Worm (Caenorhabditis elegans) whole organism, young adult: Measurements from ENCODE around the gene aqp-6.

Experiments
- F37B4.10 ChIP-seq: fragments of 200-800 bp; sonication (Bioruptor generic); IDR thresholded peaks from 2 replicates; pipeline ENCODE4 v1.3.6; 2022; ENCODE audit warnings: missing genetic modification characterization, missing compliant biosample characterization
- cebp-1 ChIP-seq, 2 experiments: fragments of 200-800 bp in 1 of 2; sonication (Bioruptor generic) in 1 of 2; sonication (generic microtip) in 1 of 2; IDR thresholded peaks in 1 of 2; optimal IDR thresholded peaks in 1 of 2; 2 replicates each; pipeline versions ENCODE4 v1.3.6 to Lab custom; 2017 to 2022; ENCODE audit warnings: missing compliant biosample characterization in 2 of 2, missing genetic modification characterization in 2 of 2, mild to moderate bottlenecking in 1 of 2, missing genetic modification reagents in 1 of 2, moderate library complexity in 1 of 2
- egl-44 ChIP-seq: fragments of 200-800 bp; sonication (Bioruptor generic); IDR thresholded peaks from 2 replicates; pipeline ENCODE4 v1.3.6; 2022; ENCODE audit warnings: missing genetic modification reagents, missing genetic modification characterization, missing compliant biosample characterization
- ets-4 ChIP-seq: fragments of 200-800 bp; sonication (Bioruptor generic); optimal IDR thresholded peaks from 2 replicates; lab custom pipeline; 2018; ENCODE audit warnings: mild to moderate bottlenecking, missing genetic modification characterization, missing compliant biosample characterization
- fkh-3 ChIP-seq: sonication (generic microtip); optimal IDR thresholded peaks from 2 replicates; lab custom pipeline; 2016; ENCODE audit warnings: mild to moderate bottlenecking, missing genetic modification characterization, missing compliant biosample characterization
- lag-1 ChIP-seq: fragments of 200-800 bp; sonication (Bioruptor generic); IDR thresholded peaks from 2 replicates; pipeline ENCODE4 v1.3.6; 2022; ENCODE audit warnings: missing genetic modification reagents, missing genetic modification characterization, missing compliant biosample characterization
- nfya-1 ChIP-seq: sonication (generic microtip); optimal IDR thresholded peaks from 2 replicates; lab custom pipeline; 2017; ENCODE audit warnings: antibody characterized with exemption, missing compliant biosample characterization, missing genetic modification characterization, borderline replicate concordance; ENCODE audit not compliant: insufficient read depth
- nfya-2 ChIP-seq: fragments of 200-800 bp; sonication (Bioruptor generic); IDR thresholded peaks from 2 replicates; pipeline ENCODE4 v1.3.6; 2022; ENCODE audit warnings: missing genetic modification reagents, missing genetic modification characterization, missing compliant biosample characterization
- sea-2 ChIP-seq: fragments of 200-800 bp; sonication (Bioruptor generic); IDR thresholded peaks from 2 replicates; pipeline ENCODE4 v1.3.6; 2022; ENCODE audit warnings: missing genetic modification characterization, missing compliant biosample characterization
- snpc-4 ChIP-seq, 5 experiments: fragments of 150-350 bp in 1 of 5; sonication (generic microtip) in 4 of 5; optimal IDR thresholded peaks; 2 replicates each; lab custom pipeline; 2014 to 2018; ENCODE audit warnings: missing genetic modification characterization in 5 of 5, missing biosample characterization in 3 of 5, antibody characterized with exemption in 2 of 5, mild to moderate bottlenecking in 2 of 5, missing compliant biosample characterization in 2 of 5, missing genotype in 2 of 5, moderate library complexity in 2 of 5, missing genetic modification reagents in 1 of 5
- tlf-1 ChIP-seq: fragments of 200-800 bp; sonication (Bioruptor generic); optimal IDR thresholded peaks from 2 replicates; lab custom pipeline; 2018; ENCODE audit warnings: mild to moderate bottlenecking, missing genetic modification characterization, missing compliant biosample characterization
- unc-62 ChIP-seq: fragments of 150-350 bp; optimal IDR thresholded peaks from 2 replicates; lab custom pipeline; 2014; ENCODE audit warnings: missing biosample characterization, missing genetic modification reagents, missing genetic modification characterization

DNA sequence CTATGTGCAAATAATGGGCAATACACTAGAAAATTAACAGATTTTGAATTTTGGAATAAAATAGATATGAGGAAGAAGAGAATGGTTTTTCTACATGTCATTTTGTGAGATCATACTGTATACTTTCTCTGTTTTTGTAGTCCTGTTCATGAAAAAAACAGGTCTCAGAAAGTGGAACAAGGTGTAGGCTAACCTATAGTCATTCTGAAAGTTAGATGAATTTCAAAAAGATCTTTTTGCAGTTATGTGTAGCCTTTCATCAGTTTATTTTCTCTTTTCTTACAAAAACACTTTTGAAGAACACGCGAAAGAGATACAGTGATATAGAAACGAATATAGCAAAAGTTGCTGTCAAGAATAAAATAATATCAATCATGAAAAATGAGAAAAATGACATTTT lies 5.9 kb downstream of the aqp-6 start, which contains the start of gene ugt-35:
- TF ChIP-seq egl-44 (GFP tag; lab: Robert Waterston, UW) (no peak), cebp-1 (GFP tag; IDR thresholded peaks at IDR 0.05; lab: Robert Waterston, UW) (no peak), cebp-1 (tag; optimal IDR thresholded peaks at IDR 0.05; lab: Kevin White, UChicago) (no peak), ets-4 (no peak), F37B4.10 (GFP tag; lab: Robert Waterston, UW) (no peak), lag-1 (GFP tag; lab: Robert Waterston, UW) (no peak), unc-62 (GFP tag; lab: Kevin White, UChicago) (no peak), nfya-2 (GFP tag; lab: Robert Waterston, UW) (no peak), nfya-1 (tag; lab: Kevin White, UChicago) (no peak), tlf-1 (GFP tag; lab: Kevin White, UChicago) (no peak), fkh-3 (tag; lab: Kevin White, UChicago) (no peak), snpc-4 (GFP tag; optimal IDR thresholded peaks at IDR 0.05; lab: Kevin White, UChicago) (no peak), snpc-4 (tag; optimal IDR thresholded peaks at IDR 0.05; lab: Kevin White, UChicago) (no peak), sea-2 (GFP tag; lab: Robert Waterston, UW) (no peak)
